Fruit fly (Drosophila melanogaster) whole organism, embryonic: ENCODE measurements around the gene Tcs4.

ENCODE experiments used
- Abd-B ChIP-seq: fragments of 200-800 bp; sonication (Bioruptor generic); optimal IDR thresholded peaks from 2 replicates; lab custom pipeline; 2018; ENCODE audit warnings: missing biosample characterization, mild to moderate bottlenecking, missing genetic modification characterization, moderate library complexity
- Awh ChIP-seq: fragments of 200-800 bp; sonication (Bioruptor generic); IDR thresholded peaks from 2 replicates; pipeline ENCODE4, ENCODE4 v1.3.6; 2022; ENCODE audit warnings: missing biosample characterization, missing genetic modification characterization
- Bgb ChIP-seq: fragments of 200-800 bp; sonication (Bioruptor generic); IDR thresholded peaks from 2 replicates; pipeline ENCODE4 v1.3.6; 2022; ENCODE audit warnings: missing biosample characterization, missing genetic modification characterization; ENCODE audit not compliant: partially characterized antibody
- CG10431 ChIP-seq: fragments of 200-800 bp; sonication (Bioruptor generic); optimal IDR thresholded peaks from 3 replicates; lab custom pipeline; 2018; ENCODE audit warnings: missing biosample characterization, mild to moderate bottlenecking, missing genetic modification characterization
- CG10959 ChIP-seq: fragments of 200-800 bp; sonication (Bioruptor generic); IDR thresholded peaks from 2 replicates; pipeline ENCODE4 v1.3.6; 2022; ENCODE audit warnings: missing biosample characterization, missing genetic modification characterization
- CG11247 ChIP-seq: fragments of 200-800 bp; sonication (Bioruptor generic); IDR thresholded peaks from 2 replicates; pipeline ENCODE4 v1.3.6; 2022; ENCODE audit warnings: missing biosample characterization, missing genetic modification characterization
- CG11723 ChIP-seq: fragments of 200-800 bp; sonication (Bioruptor generic); optimal IDR thresholded peaks from 2 replicates; lab custom pipeline; 2017; ENCODE audit warnings: missing biosample characterization, mild to moderate bottlenecking, missing genetic modification characterization
- CG15601 ChIP-seq: fragments of 200-800 bp; sonication (Bioruptor generic); optimal IDR thresholded peaks from 3 replicates; lab custom pipeline; 2019; ENCODE audit warnings: missing biosample characterization, mild to moderate bottlenecking, missing genetic modification characterization, moderate library complexity
- CG17328 ChIP-seq: fragments of 200-800 bp; sonication (Bioruptor generic); IDR thresholded peaks from 2 replicates; pipeline ENCODE4 v1.3.6; 2022; ENCODE audit warnings: missing biosample characterization, missing genetic modification characterization
- CG17361 ChIP-seq: fragments of 200-800 bp; sonication (Bioruptor generic); IDR thresholded peaks from 3 replicates; pipeline ENCODE4 v1.3.6; 2022; ENCODE audit warnings: missing biosample characterization, missing genetic modification characterization
- CG18011 ChIP-seq: fragments of 200-800 bp; sonication (Bioruptor generic); optimal IDR thresholded peaks from 2 replicates; lab custom pipeline; 2017; ENCODE audit warnings: missing biosample characterization, missing genetic modification characterization, mild to moderate bottlenecking, moderate library complexity, missing genotype
- CG2202 ChIP-seq: fragments of 200-800 bp; sonication (Bioruptor generic); optimal IDR thresholded peaks from 2 replicates; lab custom pipeline; 2018; ENCODE audit warnings: missing biosample characterization, mild to moderate bottlenecking, missing genetic modification characterization
- CG2678 ChIP-seq: fragments of 200-800 bp; sonication (Bioruptor generic); optimal IDR thresholded peaks from 3 replicates; lab custom pipeline; 2019; ENCODE audit warnings: missing biosample characterization, mild to moderate bottlenecking, missing genetic modification characterization, moderate library complexity
- CG2889 ChIP-seq: fragments of 200-800 bp; sonication (Bioruptor generic); IDR thresholded peaks from 3 replicates; pipeline ENCODE4 v1.3.6; 2022; ENCODE audit warnings: missing biosample characterization, missing genetic modification characterization
- CG30403 ChIP-seq: fragments of 200-800 bp; sonication (Bioruptor generic); optimal IDR thresholded peaks from 3 replicates; lab custom pipeline; 2016; ENCODE audit warnings: missing biosample characterization, missing genetic modification characterization
- CG30431 ChIP-seq: fragments of 200-800 bp; sonication (Bioruptor generic); optimal IDR thresholded peaks from 2 replicates; lab custom pipeline; 2017; ENCODE audit warnings: missing biosample characterization, missing genetic modification characterization
- CG31365 ChIP-seq: fragments of 200-800 bp; sonication (Bioruptor generic); optimal IDR thresholded peaks from 2 replicates; lab custom pipeline; 2018; ENCODE audit warnings: missing biosample characterization, mild to moderate bottlenecking, missing genetic modification characterization
- CG32532 ChIP-seq: fragments of 200-800 bp; sonication (Bioruptor generic); IDR thresholded peaks from 2 replicates; pipeline ENCODE4 v1.3.6; 2022; ENCODE audit warnings: missing biosample characterization, missing genetic modification characterization
- CG42726 ChIP-seq: fragments of 200-800 bp; sonication (Bioruptor generic); IDR thresholded peaks from 2 replicates; pipeline ENCODE4 v1.3.6; 2022; ENCODE audit warnings: missing biosample characterization, missing genetic modification characterization; ENCODE audit not compliant: partially characterized antibody
- CG5953 ChIP-seq: fragments of 200-800 bp; sonication (Bioruptor generic); IDR thresholded peaks from 2 replicates; pipeline ENCODE4 v1.3.6; 2022; ENCODE audit warnings: missing biosample characterization, missing genetic modification characterization
- CG6813 ChIP-seq: fragments of 200-800 bp; sonication (Bioruptor generic); optimal IDR thresholded peaks from 2 replicates; lab custom pipeline; 2017; ENCODE audit warnings: missing biosample characterization, missing genetic modification characterization, mild to moderate bottlenecking, moderate library complexity, missing genetic modification reagents
- CG7786 ChIP-seq: fragments of 200-800 bp; sonication (Bioruptor generic); optimal IDR thresholded peaks from 2 replicates; lab custom pipeline; 2016; ENCODE audit warnings: missing biosample characterization, missing genetic modification characterization
- CG8290 ChIP-seq, 3 experiments: fragments of 200-800 bp; sonication (Bioruptor generic); optimal IDR thresholded peaks; 2 replicates each; lab custom pipeline; 2016 to 2019; ENCODE audit warnings: missing biosample characterization in 3 of 3, missing genetic modification characterization in 3 of 3, mild to moderate bottlenecking in 2 of 3, moderate library complexity in 1 of 3
- Dip3 ChIP-seq: fragments of 200-800 bp; sonication (Bioruptor generic); optimal IDR thresholded peaks from 3 replicates; lab custom pipeline; 2016; ENCODE audit warnings: missing biosample characterization, missing genetic modification characterization
- GATAe ChIP-seq: fragments of 200-800 bp; sonication (Bioruptor generic); conservative IDR thresholded peaks from 2 replicates; pipeline ENCODE4 v1.3.6; 2022; ENCODE audit warnings: missing biosample characterization, missing genetic modification characterization
- Gsc ChIP-seq: fragments of 200-800 bp; sonication (Bioruptor generic); IDR thresholded peaks from 2 replicates; pipeline ENCODE4 v1.3.6; 2022; ENCODE audit warnings: missing biosample characterization, missing genetic modification characterization
- Myb ChIP-seq: fragments of 200-800 bp; sonication (Bioruptor generic); optimal IDR thresholded peaks from 2 replicates; lab custom pipeline; 2016; ENCODE audit warnings: missing biosample characterization, missing genetic modification characterization
- Oaz ChIP-seq: fragments of 200-800 bp; sonication (Bioruptor generic); IDR thresholded peaks from 2 replicates; pipeline ENCODE4 v1.3.6; 2022; ENCODE audit warnings: missing biosample characterization, missing genetic modification characterization
- Taf1 ChIP-seq: fragments of 200-800 bp; sonication (Bioruptor generic); IDR thresholded peaks from 2 replicates; pipeline ENCODE4 v1.3.6; 2022; ENCODE audit warnings: missing biosample characterization, missing genetic modification characterization
- ac ChIP-seq: fragments of 200-800 bp; sonication (Bioruptor generic); optimal IDR thresholded peaks from 3 replicates; lab custom pipeline; 2017; ENCODE audit warnings: missing biosample characterization, mild to moderate bottlenecking, missing genetic modification characterization
- aop ChIP-seq: fragments of 200-800 bp; sonication (Bioruptor generic); IDR thresholded peaks from 2 replicates; pipeline ENCODE4 v1.3.6; 2022; ENCODE audit warnings: missing biosample characterization, missing genetic modification characterization
- bab2 ChIP-seq: fragments of 200-800 bp; sonication (Bioruptor generic); optimal IDR thresholded peaks from 2 replicates; lab custom pipeline; 2016; ENCODE audit warnings: missing biosample characterization, missing genetic modification characterization
- bigmax ChIP-seq: fragments of 200-800 bp; sonication (Bioruptor generic); optimal IDR thresholded peaks from 2 replicates; lab custom pipeline; 2018; ENCODE audit warnings: missing biosample characterization, mild to moderate bottlenecking, missing genetic modification characterization
- cato ChIP-seq: fragments of 200-800 bp; sonication (Bioruptor generic); optimal IDR thresholded peaks from 2 replicates; lab custom pipeline; 2016; ENCODE audit warnings: missing biosample characterization, missing genetic modification characterization, borderline replicate concordance
- chinmo ChIP-seq: fragments of 200-800 bp; sonication (Bioruptor generic); IDR thresholded peaks from 4 replicates; pipeline ENCODE4 v1.3.6; 2022; ENCODE audit warnings: missing biosample characterization, missing genetic modification characterization; ENCODE audit not compliant: partially characterized antibody
- dmrt99B ChIP-seq: fragments of 200-800 bp; sonication (Bioruptor generic); optimal IDR thresholded peaks from 2 replicates; lab custom pipeline; 2018; ENCODE audit warnings: missing biosample characterization, mild to moderate bottlenecking, missing genetic modification characterization, moderate library complexity
- inv ChIP-seq: fragments of 200-800 bp; sonication (Bioruptor generic); IDR thresholded peaks from 2 replicates; pipeline ENCODE4 v1.3.6; 2022; ENCODE audit warnings: missing biosample characterization, missing genetic modification characterization; ENCODE audit not compliant: partially characterized antibody
- kay ChIP-seq: fragments of 200-800 bp; sonication (Bioruptor generic); optimal IDR thresholded peaks from 2 replicates; lab custom pipeline; 2016; ENCODE audit warnings: missing biosample characterization, missing genetic modification characterization
- knrl ChIP-seq: fragments of 200-800 bp; sonication (Bioruptor generic); IDR thresholded peaks from 3 replicates; pipeline ENCODE4 v1.3.6; 2022; ENCODE audit warnings: missing biosample characterization, missing genetic modification characterization; ENCODE audit not compliant: partially characterized antibody
- lola ChIP-seq, 3 experiments: fragments of >200 bp in 2 of 3; fragments of 200-800 bp in 1 of 3; sonication (Bioruptor generic) in 1 of 3; optimal IDR thresholded peaks; 2 replicates each; lab custom pipeline; 2017 to 2019; ENCODE audit warnings: missing biosample characterization in 3 of 3, missing genetic modification characterization in 3 of 3, mild to moderate bottlenecking in 1 of 3, moderate library complexity in 1 of 3
- nmo ChIP-seq: fragments of 200-800 bp; sonication (Bioruptor generic); optimal IDR thresholded peaks from 2 replicates; lab custom pipeline; 2018; ENCODE audit warnings: missing biosample characterization, mild to moderate bottlenecking, missing genetic modification characterization, moderate library complexity
- org-1 ChIP-seq: fragments of 200-800 bp; sonication (Bioruptor generic); optimal IDR thresholded peaks from 2 replicates; lab custom pipeline; 2017; ENCODE audit warnings: missing biosample characterization, missing genetic modification characterization
- pfk ChIP-seq: fragments of 200-800 bp; sonication (Bioruptor generic); optimal IDR thresholded peaks from 2 replicates; lab custom pipeline; 2018; ENCODE audit warnings: missing biosample characterization, mild to moderate bottlenecking, missing genetic modification characterization, moderate library complexity
- rib ChIP-seq: fragments of 200-800 bp; sonication (Bioruptor generic); IDR thresholded peaks from 2 replicates; pipeline ENCODE4 v1.3.6; 2022; ENCODE audit warnings: missing biosample characterization, missing genetic modification characterization
- sob ChIP-seq: fragments of 200-800 bp; sonication (Bioruptor generic); IDR thresholded peaks from 2 replicates; pipeline ENCODE4 v1.3.6; 2022; ENCODE audit warnings: missing biosample characterization, missing genetic modification characterization
- sqz ChIP-seq: fragments of 200-800 bp; sonication (Bioruptor generic); optimal IDR thresholded peaks from 3 replicates; lab custom pipeline; 2018; ENCODE audit warnings: missing biosample characterization, mild to moderate bottlenecking, missing genetic modification characterization
- vnd ChIP-seq: fragments of 200-800 bp; sonication (Bioruptor generic); IDR thresholded peaks from 3 replicates; pipeline ENCODE4 v1.3.6; 2022; ENCODE audit warnings: missing biosample characterization, missing genetic modification characterization; ENCODE audit not compliant: partially characterized antibody
- wor ChIP-seq: fragments of 200-800 bp; sonication (Bioruptor generic); IDR thresholded peaks from 2 replicates; pipeline ENCODE4 v1.3.6; 2022; ENCODE audit warnings: missing biosample characterization, missing genetic modification characterization
- zf30C ChIP-seq: fragments of 200-800 bp; sonication (Bioruptor generic); optimal IDR thresholded peaks from 3 replicates; lab custom pipeline; 2018; ENCODE audit warnings: missing biosample characterization, mild to moderate bottlenecking, missing genetic modification characterization

Tcs4 gene

DNA sequence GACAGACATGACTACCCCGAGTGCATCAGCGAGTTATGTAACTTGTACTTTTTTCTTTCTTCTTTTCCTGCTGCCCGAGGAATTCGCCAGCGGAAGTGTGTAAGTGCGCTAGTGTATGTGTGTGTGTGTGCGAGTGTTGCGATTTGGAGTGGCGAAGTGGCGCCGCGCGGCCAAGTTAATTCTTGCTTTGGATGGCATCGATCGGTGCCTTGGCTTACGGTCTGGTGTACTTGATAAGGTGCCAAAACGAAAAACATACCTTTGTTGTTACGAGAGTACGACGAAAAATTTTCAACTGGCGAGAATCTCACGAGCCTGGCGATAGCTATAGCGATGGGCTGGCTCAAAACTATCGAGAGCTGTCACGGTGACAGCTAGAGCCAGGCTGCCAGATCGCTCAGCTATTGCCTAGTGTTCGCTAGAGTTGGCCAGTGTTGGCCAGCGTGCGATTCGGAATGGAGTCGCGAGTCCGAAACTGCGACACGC lies 42.5 kb upstream of the Tcs4 start, which contains the start of the genes CG18809, COX6B, CG33932 and Rpp20 (continued):
- peak; percentile 75; the same call in 1 of the 2 replicates for TF ChIP-seq rib (GFP tag; lab: Robert Waterston, UW)
- TF ChIP-seq knrl = peak; percentile 96
- TF ChIP-seq CG30431 (GFP tag; lab: Kevin White, UChicago) = peak; percentile 23
- no peak for TF ChIP-seq sqz (GFP tag; lab: Kevin White, UChicago)
- TF ChIP-seq Bgb (GFP tag; lab: Robert Waterston, UW) = peak; percentile 99
- no peak for TF ChIP-seq CG10431
- peak; percentile 84 for TF ChIP-seq CG7786 (GFP tag; lab: Kevin White, UChicago)
- TF ChIP-seq Myb = peak; percentile 78
- no peak for TF ChIP-seq GATAe (GFP tag; lab: Robert Waterston, UW)
- peak; percentile 59 for TF ChIP-seq org-1 (GFP tag; lab: Kevin White, UChicago)
- peak; percentile 61 for TF ChIP-seq CG30403 (GFP tag; lab: Kevin White, UChicago)
- peak; percentile 35; the same call in 1 of the 2 replicates for TF ChIP-seq Awh
- TF ChIP-seq CG8290 (GFP tag; optimal IDR thresholded peaks at IDR 0.05; lab: Kevin White, UChicago) = peak; percentile 66
- TF ChIP-seq CG8290 (tag; optimal IDR thresholded peaks at IDR 0.05; lab: Kevin White, UChicago) = peak in 1 of 2 experiments; percentile 95
- peak; percentile 10 for TF ChIP-seq CG2202
- no peak for TF ChIP-seq CG31365 (tag; lab: Kevin White, UChicago)
- TF ChIP-seq CG18011 (GFP tag; lab: Kevin White, UChicago) = peak; percentile 17
- TF ChIP-seq pfk (GFP tag; lab: Kevin White, UChicago) = peak; percentile 56
- peak; percentile 73 for TF ChIP-seq CG32532 (GFP tag; lab: Robert Waterston, UW)
- TF ChIP-seq dmrt99B (tag; lab: Kevin White, UChicago) = no peak
- TF ChIP-seq nmo = peak; percentile 71
- no peak for TF ChIP-seq ac (GFP tag; lab: Kevin White, UChicago)
- TF ChIP-seq aop (GFP tag; lab: Robert Waterston, UW) = peak; percentile 50; the same call in 1 of the 2 replicates
- peak; percentile 95 for TF ChIP-seq chinmo (GFP tag; lab: Robert Waterston, UW)
- TF ChIP-seq CG17328 (GFP tag; lab: Robert Waterston, UW) = peak; percentile 61
- peak; percentile 66 for TF ChIP-seq bab2 (GFP tag; lab: Kevin White, UChicago)
- peak; percentile 57 for TF ChIP-seq CG15601 (tag; lab: Kevin White, UChicago)
- TF ChIP-seq CG11723 = peak; percentile 48
- no peak for TF ChIP-seq CG2889 (GFP tag; lab: Robert Waterston, UW)
- TF ChIP-seq CG42726 (GFP tag; lab: Robert Waterston, UW) = peak; percentile 99
- peak; percentile 88 for TF ChIP-seq vnd
- peak; percentile 37 for TF ChIP-seq CG6813 (GFP tag; lab: Kevin White, UChicago)
- TF ChIP-seq CG2678 (tag; lab: Kevin White, UChicago) = no peak
- TF ChIP-seq wor (GFP tag; lab: Robert Waterston, UW) = no peak
- peak; percentile 94 for TF ChIP-seq inv
- TF ChIP-seq Oaz = no peak
- no peak for TF ChIP-seq lola (GFP tag; optimal IDR thresholded peaks at IDR 0.05; lab: Kevin White, UChicago)
- TF ChIP-seq Gsc = no peak
- peak; percentile 20; the same call in 1 of the 3 replicates for TF ChIP-seq CG17361 (GFP tag; lab: Robert Waterston, UW)
- TF ChIP-seq Taf1 (GFP tag; lab: Robert Waterston, UW) = peak; percentile 31; the same call in 1 of the 2 replicates
- peak; percentile 76 for TF ChIP-seq Dip3 (GFP tag; lab: Kevin White, UChicago)
- peak; percentile 67 for TF ChIP-seq CG11247 (GFP tag; lab: Robert Waterston, UW)
- 0 out of 2 replicates have a peak, but pooled peaks have one; percentile 11 for TF ChIP-seq CG5953 (GFP tag; lab: Robert Waterston, UW)
- TF ChIP-seq cato (GFP tag; lab: Kevin White, UChicago) = peak; percentile 0
- TF ChIP-seq kay (GFP tag; lab: Kevin White, UChicago) = peak; percentile 12
- peak; percentile 88 for TF ChIP-seq sob
- peak; percentile 49 for TF ChIP-seq bigmax (GFP tag; lab: Kevin White, UChicago)
- TF ChIP-seq Abd-B (GFP tag; lab: Kevin White, UChicago) = no peak
- no peak for TF ChIP-seq zf30C
- no peak for TF ChIP-seq CG10959
